Worm (Caenorhabditis elegans) whole organism, L3 larva: ENCODE results near the gene ddo-3.
A peak's percentile ranks its signal among the peaks of the same experiment; 100 is the strongest.

Experiments
- R02D3.7 ChIP-seq: fragments of 150-350 bp; optimal IDR thresholded peaks from 2 replicates; lab custom pipeline; 2014; ENCODE audit warnings: missing biosample characterization, missing genetic modification characterization
- ZK546.5 ChIP-seq: sonication (generic microtip); optimal IDR thresholded peaks from 2 replicates; lab custom pipeline; 2017; ENCODE audit warnings: missing biosample characterization, missing genetic modification characterization
- aly-2 ChIP-seq: fragments of 150-350 bp; optimal IDR thresholded peaks from 2 replicates; lab custom pipeline; 2014; ENCODE audit warnings: missing biosample characterization, missing genetic modification characterization
- ama-1 ChIP-seq: fragments of 150-350 bp; optimal IDR thresholded peaks from 2 replicates; lab custom pipeline; 2018
- ceh-16 ChIP-seq: sonication (generic microtip); optimal IDR thresholded peaks from 2 replicates; lab custom pipeline; 2017; ENCODE audit warnings: missing biosample characterization, missing genetic modification characterization
- ceh-28 ChIP-seq: fragments of 150-350 bp; optimal IDR thresholded peaks from 2 replicates; lab custom pipeline; 2014; ENCODE audit warnings: missing biosample characterization, missing genetic modification reagents, missing genetic modification characterization
- ceh-82 ChIP-seq: fragments of 150-350 bp; optimal IDR thresholded peaks from 2 replicates; lab custom pipeline; 2014; ENCODE audit warnings: missing biosample characterization, missing genetic modification characterization
- ceh-9 ChIP-seq: sonication (generic microtip); optimal IDR thresholded peaks from 2 replicates; lab custom pipeline; 2018; ENCODE audit warnings: missing biosample characterization, missing genetic modification characterization
- daf-12 ChIP-seq: fragments of 150-350 bp; optimal IDR thresholded peaks from 2 replicates; lab custom pipeline; 2014; ENCODE audit warnings: missing biosample characterization, missing genetic modification reagents, missing genetic modification characterization
- egl-27 ChIP-seq: sonication (generic microtip); optimal IDR thresholded peaks from 4 replicates; lab custom pipeline; 2017; ENCODE audit warnings: missing biosample characterization, missing genetic modification reagents, missing genetic modification characterization
- egl-5 ChIP-seq: fragments of 150-350 bp; optimal IDR thresholded peaks from 2 replicates; lab custom pipeline; 2017; ENCODE audit warnings: missing biosample characterization, missing genetic modification reagents, missing genetic modification characterization, inconsistent platforms
- elt-1 ChIP-seq: fragments of 150-350 bp; optimal IDR thresholded peaks from 2 replicates; lab custom pipeline; 2014; ENCODE audit warnings: missing biosample characterization, missing genetic modification characterization
- elt-2 ChIP-seq: sonication (generic microtip); optimal IDR thresholded peaks from 2 replicates; lab custom pipeline; 2016; ENCODE audit warnings: missing genetic modification reagents, mild to moderate bottlenecking, missing genetic modification characterization, missing compliant biosample characterization
- elt-3 ChIP-seq, 3 experiments: fragments of 150-350 bp in 1 of 3; sonication (generic microtip) in 2 of 3; optimal IDR thresholded peaks; 2 replicates in 2 of 3; 4 replicates in 1 of 3; lab custom pipeline; 2014 to 2017; ENCODE audit warnings: missing biosample characterization in 3 of 3, missing genetic modification characterization in 3 of 3
- eor-1 ChIP-seq, 2 experiments: fragments of 150-350 bp; optimal IDR thresholded peaks; 2 replicates each; lab custom pipeline; 2014 to 2018; ENCODE audit warnings: missing biosample characterization in 2 of 2, missing genetic modification characterization in 2 of 2
- fkh-10 ChIP-seq: sonication (generic microtip); optimal IDR thresholded peaks from 2 replicates; lab custom pipeline; 2017; ENCODE audit warnings: missing biosample characterization, missing genetic modification reagents, missing genetic modification characterization
- fkh-2 ChIP-seq: fragments of 150-350 bp; optimal IDR thresholded peaks from 2 replicates; lab custom pipeline; 2014; ENCODE audit warnings: missing biosample characterization, missing genetic modification reagents, missing genetic modification characterization
- fos-1 ChIP-seq: fragments of 150-350 bp; optimal IDR thresholded peaks from 2 replicates; lab custom pipeline; 2014; ENCODE audit warnings: missing biosample characterization, missing genetic modification characterization
- hmg-11 ChIP-seq: sonication (generic microtip); optimal IDR thresholded peaks from 2 replicates; lab custom pipeline; 2016; ENCODE audit warnings: missing genetic modification characterization, missing compliant biosample characterization
- jun-1 ChIP-seq: fragments of 150-350 bp; optimal IDR thresholded peaks from 2 replicates; lab custom pipeline; 2014; ENCODE audit warnings: missing biosample characterization, missing genetic modification reagents, missing genetic modification characterization
- lin-15B ChIP-seq: fragments of 150-350 bp; optimal IDR thresholded peaks from 2 replicates; lab custom pipeline; 2014; ENCODE audit warnings: missing biosample characterization, missing genetic modification characterization
- lin-39 ChIP-seq: fragments of 150-350 bp; optimal IDR thresholded peaks from 2 replicates; lab custom pipeline; 2018; ENCODE audit warnings: missing biosample characterization, missing genetic modification reagents, missing genetic modification characterization
- lsy-12 ChIP-seq: sonication (generic microtip); optimal IDR thresholded peaks from 2 replicates; lab custom pipeline; 2016; ENCODE audit warnings: mild to moderate bottlenecking, missing genetic modification characterization, missing compliant biosample characterization
- mdl-1 ChIP-seq: fragments of 150-350 bp; optimal IDR thresholded peaks from 2 replicates; lab custom pipeline; 2014; ENCODE audit warnings: missing biosample characterization, missing genetic modification characterization
- mml-1 ChIP-seq: fragments of 150-350 bp; sonication (generic microtip); optimal IDR thresholded peaks from 3 replicates; lab custom pipeline; 2014; ENCODE audit warnings: missing biosample characterization, missing genetic modification characterization
- nfya-1 ChIP-seq: sonication (generic microtip); optimal IDR thresholded peaks from 2 replicates; lab custom pipeline; 2017; ENCODE audit warnings: missing genetic modification characterization, mild to moderate bottlenecking, missing compliant biosample characterization, antibody characterized with exemption, moderate library complexity; ENCODE audit not compliant: insufficient read depth
- nhr-11 ChIP-seq: fragments of 150-350 bp; optimal IDR thresholded peaks from 2 replicates; lab custom pipeline; 2014; ENCODE audit warnings: missing biosample characterization, missing genetic modification characterization
- nhr-12 ChIP-seq: fragments of 150-350 bp; optimal IDR thresholded peaks from 2 replicates; lab custom pipeline; 2014; ENCODE audit warnings: missing biosample characterization, missing genetic modification characterization
- nhr-23 ChIP-seq: fragments of 150-350 bp; optimal IDR thresholded peaks from 2 replicates; lab custom pipeline; 2014; ENCODE audit warnings: missing biosample characterization, missing genetic modification reagents, missing genetic modification characterization
- nhr-237 ChIP-seq: fragments of 150-350 bp; optimal IDR thresholded peaks from 2 replicates; lab custom pipeline; 2014; ENCODE audit warnings: missing biosample characterization, missing genetic modification characterization
- nhr-25 ChIP-seq: sonication (generic microtip); optimal IDR thresholded peaks from 2 replicates; lab custom pipeline; 2017; ENCODE audit warnings: missing biosample characterization, missing genetic modification characterization
- nhr-28 ChIP-seq: fragments of 150-350 bp; optimal IDR thresholded peaks from 2 replicates; lab custom pipeline; 2014; ENCODE audit warnings: missing biosample characterization, missing genetic modification characterization
- nhr-43 ChIP-seq: sonication (generic microtip); optimal IDR thresholded peaks from 2 replicates; lab custom pipeline; 2016; ENCODE audit warnings: mild to moderate bottlenecking, missing genetic modification characterization, missing compliant biosample characterization; ENCODE audit not compliant: poor library complexity, severe bottlenecking
- nhr-67 ChIP-seq: fragments of 150-350 bp; optimal IDR thresholded peaks from 2 replicates; lab custom pipeline; 2014; ENCODE audit warnings: missing biosample characterization, missing genetic modification characterization
- nhr-76 ChIP-seq: fragments of 150-350 bp; sonication (generic microtip); optimal IDR thresholded peaks from 5 replicates; lab custom pipeline; 2014; ENCODE audit warnings: missing biosample characterization, missing genetic modification characterization
- nhr-77 ChIP-seq: fragments of 150-350 bp; optimal IDR thresholded peaks from 2 replicates; lab custom pipeline; 2014; ENCODE audit warnings: missing biosample characterization, missing genetic modification characterization
- pha-4 ChIP-seq: fragments of 150-350 bp; optimal IDR thresholded peaks from 2 replicates; lab custom pipeline; 2014; ENCODE audit warnings: missing biosample characterization, missing genetic modification reagents, missing genetic modification characterization
- pqm-1 ChIP-seq: fragments of 150-350 bp; optimal IDR thresholded peaks from 2 replicates; lab custom pipeline; 2017; ENCODE audit warnings: missing biosample characterization, missing genetic modification characterization, inconsistent platforms
- sea-2 ChIP-seq: fragments of 150-350 bp; sonication (generic microtip); optimal IDR thresholded peaks from 4 replicates; lab custom pipeline; 2014; ENCODE audit warnings: missing biosample characterization, missing genetic modification reagents, missing genetic modification characterization
- skn-1 ChIP-seq: fragments of 150-350 bp; optimal IDR thresholded peaks from 2 replicates; lab custom pipeline; 2014; ENCODE audit warnings: missing biosample characterization, missing genetic modification characterization
- snpc-4 ChIP-seq: fragments of 150-350 bp; optimal IDR thresholded peaks from 2 replicates; lab custom pipeline; 2014; ENCODE audit warnings: missing biosample characterization, missing genetic modification characterization
- tbx-2 ChIP-seq: sonication (generic microtip); optimal IDR thresholded peaks from 2 replicates; lab custom pipeline; 2016; ENCODE audit warnings: mild to moderate bottlenecking, missing genetic modification characterization, missing compliant biosample characterization
- unc-39 ChIP-seq: sonication (generic microtip); optimal IDR thresholded peaks from 4 replicates; lab custom pipeline; 2017; ENCODE audit warnings: missing biosample characterization, missing genetic modification characterization
- unc-62 ChIP-seq: fragments of 150-350 bp; sonication (generic microtip); optimal IDR thresholded peaks from 4 replicates; lab custom pipeline; 2014; ENCODE audit warnings: missing biosample characterization, missing genetic modification reagents, missing genetic modification characterization
- zag-1 ChIP-seq: fragments of 150-350 bp; optimal IDR thresholded peaks from 2 replicates; lab custom pipeline; 2014; ENCODE audit warnings: missing biosample characterization, missing genetic modification characterization
- ztf-11 ChIP-seq: fragments of 150-350 bp; optimal IDR thresholded peaks from 2 replicates; lab custom pipeline; 2014; ENCODE audit warnings: missing biosample characterization, missing genetic modification characterization
- ztf-4 ChIP-seq: fragments of 150-350 bp; optimal IDR thresholded peaks from 2 replicates; lab custom pipeline; 2014; ENCODE audit warnings: missing biosample characterization, missing genetic modification characterization

The ddo-3 gene

DNA sequence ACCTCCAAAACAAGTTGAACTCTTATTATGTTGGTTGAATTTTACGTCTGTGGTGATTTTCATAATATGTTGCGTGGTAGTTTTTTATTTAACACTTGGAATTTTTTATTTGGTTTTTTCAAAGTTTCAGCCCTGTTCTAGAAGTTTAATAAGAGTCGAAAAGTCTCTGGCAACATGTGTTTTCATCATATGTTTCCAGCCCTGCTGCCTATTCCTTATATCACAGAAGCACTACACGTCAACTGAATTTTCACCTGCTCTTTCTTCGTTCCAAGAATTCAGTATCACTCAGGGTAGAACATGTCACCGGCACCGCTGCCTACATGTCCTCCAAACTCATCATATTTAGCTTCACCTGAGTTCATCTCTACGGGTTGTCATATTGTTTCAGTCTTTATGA is 22.9 kb downstream of the ddo-3 start, which contains the start of gene srh-40:
Gene srh-40, plus strand, starts transcription at position 301 of the 400 bp plus-strand sequence.
- TF ChIP-seq ztf-11: no peak
- TF ChIP-seq mdl-1: no peak

DNA sequence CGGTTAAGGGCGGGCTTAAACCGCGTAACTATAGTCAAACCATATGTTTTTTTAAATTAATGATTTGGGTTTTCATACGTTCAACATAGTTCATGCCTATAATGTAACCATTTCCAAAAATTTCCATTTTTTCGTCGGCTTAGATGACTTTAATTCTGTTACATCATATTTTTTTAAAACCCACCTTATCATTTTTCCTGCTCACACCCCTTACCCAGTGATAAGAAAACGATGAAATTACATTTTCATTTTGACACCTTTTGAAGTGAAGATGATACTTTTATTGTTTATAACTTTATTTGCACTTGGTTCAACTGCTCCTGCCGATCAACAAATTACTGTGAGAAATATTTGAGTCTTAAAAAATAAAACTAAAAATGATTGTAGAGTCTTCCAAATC is 24.6 kb downstream of the ddo-3 start, which contains the start of gene ctsa-4.2:
Gene ctsa-4.2, plus strand, starts transcription at position 247 of the 400 bp plus-strand sequence.
- peak; percentile 83 for TF ChIP-seq elt-2
- TF ChIP-seq nfya-1: no peak
- peak; percentile 58 for TF ChIP-seq skn-1 (tag; lab: Kevin White, UChicago)
- no peak for TF ChIP-seq pha-4 (tag; lab: Kevin White, UChicago)
- TF ChIP-seq ZK546.5 (tag; lab: Kevin White, UChicago): no peak
- TF ChIP-seq zag-1: no peak
- TF ChIP-seq lin-39: no peak
- TF ChIP-seq R02D3.7 (tag; lab: Kevin White, UChicago): no peak
- TF ChIP-seq, all 47 proteins: peak for 2

DNA sequence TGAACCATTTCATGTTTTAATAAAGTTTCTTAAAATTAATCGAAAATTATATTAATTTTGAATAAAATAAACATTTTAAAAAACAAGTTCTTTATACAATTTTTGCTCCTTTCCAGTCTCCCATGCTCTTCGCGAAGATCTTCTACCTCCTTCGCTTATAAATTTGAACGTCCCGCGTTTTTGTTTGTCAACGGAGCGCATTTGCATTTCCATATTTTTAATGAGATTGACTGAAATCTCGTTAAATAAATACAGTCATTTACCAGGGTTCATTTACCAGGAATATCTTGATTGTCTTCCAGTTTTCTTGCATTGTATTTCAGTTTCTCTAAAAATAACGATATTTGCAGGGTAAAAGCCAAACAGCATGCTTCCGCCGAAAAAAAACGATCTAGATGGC is 27.4 kb downstream of the ddo-3 start, which contains the start of gene cmtr-2:
Gene cmtr-2, plus strand, starts transcription at position 351 of the 400 bp plus-strand sequence.
- peak; percentile 71 for TF ChIP-seq lin-15B
- no peak for TF ChIP-seq nhr-25 (tag; lab: Kevin White, UChicago)
- no peak for TF ChIP-seq ama-1 (lab: Kevin White, UChicago)
- TF ChIP-seq lin-39: peak; percentile 66
- no peak for TF ChIP-seq nhr-76 (tag; lab: Kevin White, UChicago)
- no peak for TF ChIP-seq mml-1
- TF ChIP-seq jun-1 (tag; lab: Kevin White, UChicago): no peak
- TF ChIP-seq pqm-1 (tag; lab: Kevin White, UChicago): no peak
- no peak for TF ChIP-seq fos-1 (tag; lab: Kevin White, UChicago)
- TF ChIP-seq mdl-1: no peak
- no peak for TF ChIP-seq zag-1
- no peak for TF ChIP-seq unc-62 (GFP tag; lab: Kevin White, UChicago)
- TF ChIP-seq skn-1 (tag; lab: Kevin White, UChicago): no peak
- no peak for TF ChIP-seq eor-1 (tag; optimal IDR thresholded peaks at IDR 0.05; lab: Kevin White, UChicago)
- peak; percentile 21 for TF ChIP-seq hmg-11 (tag; lab: Kevin White, UChicago)
- TF ChIP-seq fkh-10 (GFP tag; lab: Kevin White, UChicago): no peak
- TF ChIP-seq daf-12 (tag; lab: Kevin White, UChicago): no peak
- TF ChIP-seq elt-2: peak; percentile 14
- peak; percentile 71 for TF ChIP-seq pha-4 (tag; lab: Kevin White, UChicago)
- no peak for TF ChIP-seq nhr-77
- TF ChIP-seq nhr-67 (tag; lab: Kevin White, UChicago): no peak
- peak; percentile 49 for TF ChIP-seq nfya-1
- no peak for TF ChIP-seq nhr-237 (tag; lab: Kevin White, UChicago)
- peak; percentile 17 for TF ChIP-seq R02D3.7 (tag; lab: Kevin White, UChicago)
- TF ChIP-seq ceh-16 (tag; lab: Kevin White, UChicago): no peak
- TF ChIP-seq snpc-4 (tag; lab: Kevin White, UChicago): no peak
- TF ChIP-seq egl-27 (tag; lab: Kevin White, UChicago): no peak
- no peak for TF ChIP-seq ztf-11
- TF ChIP-seq nhr-23 (tag; lab: Kevin White, UChicago): peak; percentile 27
- TF ChIP-seq nhr-12 (tag; lab: Kevin White, UChicago): no peak
- TF ChIP-seq lsy-12: no peak
- TF ChIP-seq tbx-2 (tag; lab: Kevin White, UChicago): no peak
- TF ChIP-seq ceh-28 (tag; lab: Kevin White, UChicago): no peak
- TF ChIP-seq nhr-43 (tag; lab: Kevin White, UChicago): no peak
- peak; percentile 52 for TF ChIP-seq egl-5 (tag; lab: Kevin White, UChicago)
- no peak for TF ChIP-seq fkh-2
- TF ChIP-seq ceh-82 (tag; lab: Kevin White, UChicago): no peak
- no peak for TF ChIP-seq nhr-11 (tag; lab: Kevin White, UChicago)
- TF ChIP-seq ceh-9 (tag; lab: Kevin White, UChicago): no peak
- TF ChIP-seq ztf-4 (tag; lab: Kevin White, UChicago): no peak
- no peak for TF ChIP-seq elt-3 (tag; optimal IDR thresholded peaks at IDR 0.05; lab: Kevin White, UChicago)
- TF ChIP-seq nhr-28 (tag; lab: Kevin White, UChicago): no peak
- TF ChIP-seq aly-2 (tag; lab: Kevin White, UChicago): no peak
- TF ChIP-seq ZK546.5 (tag; lab: Kevin White, UChicago): no peak
- TF ChIP-seq unc-39 (tag; lab: Kevin White, UChicago): no peak
- no peak for TF ChIP-seq elt-1 (tag; lab: Kevin White, UChicago)
- TF ChIP-seq sea-2 (GFP tag; lab: Kevin White, UChicago): no peak
